Worm (Caenorhabditis elegans) whole organism, midembryonic: Measurements from ENCODE around the gene lron-12.

Source experiments
- T22C8.4 ChIP-seq: fragments of 200-800 bp; sonication (Bioruptor generic); IDR thresholded peaks from 2 replicates; pipeline ENCODE4 v1.3.6; 2022; ENCODE audit warnings: missing genetic modification characterization, missing compliant biosample characterization
- cog-1 ChIP-seq: sonication (generic microtip); optimal IDR thresholded peaks from 2 replicates; lab custom pipeline; 2016; ENCODE audit warnings: missing genetic modification characterization, missing compliant biosample characterization
- flt-1 ChIP-seq: fragments of 200-800 bp; sonication (Bioruptor generic); IDR thresholded peaks from 2 replicates; pipeline ENCODE4 v1.3.6; 2022; ENCODE audit warnings: missing genetic modification characterization, missing compliant biosample characterization
- klf-2 ChIP-seq: fragments of 200-800 bp; sonication (Bioruptor generic); conservative IDR thresholded peaks from 2 replicates; pipeline ENCODE4 v1.3.6; 2022; ENCODE audit warnings: missing genetic modification reagents, missing genetic modification characterization, missing compliant biosample characterization
- med-1 ChIP-seq: sonication (generic microtip); optimal IDR thresholded peaks from 2 replicates; lab custom pipeline; 2017; ENCODE audit warnings: missing genetic modification characterization, mild to moderate bottlenecking, missing compliant biosample characterization, antibody characterized with exemption, missing genetic modification reagents; ENCODE audit not compliant: insufficient read depth
- ref-1 ChIP-seq: fragments of 200-800 bp; sonication (Bioruptor generic); conservative IDR thresholded peaks from 2 replicates; pipeline ENCODE4 v1.3.6; 2022; ENCODE audit warnings: missing genetic modification reagents, missing genetic modification characterization, missing compliant biosample characterization
- tab-1 ChIP-seq: fragments of 200-800 bp; sonication (Bioruptor generic); IDR thresholded peaks from 2 replicates; pipeline ENCODE4 v1.3.6; 2022; ENCODE audit warnings: missing genetic modification characterization, missing compliant biosample characterization
- ztf-23 ChIP-seq: fragments of 200-800 bp; sonication (Bioruptor generic); IDR thresholded peaks from 2 replicates; pipeline ENCODE4 v1.3.6; 2022; ENCODE audit warnings: missing genetic modification reagents, missing genetic modification characterization, missing compliant biosample characterization
- ztf-29 ChIP-seq: fragments of 200-800 bp; sonication (Bioruptor generic); IDR thresholded peaks from 2 replicates; pipeline ENCODE4 v1.3.6; 2022; ENCODE audit warnings: missing genetic modification reagents, missing genetic modification characterization, missing compliant biosample characterization

lron-12 gene

ce11 chrIII:12118381-12118780 is at the start of gene lron-12:
lron-12 (minus strand) TSS chrIII:12118481.
- TF ChIP-seq ztf-23 (GFP tag; lab: Robert Waterston, UW) (no peak), T22C8.4 (GFP tag; lab: Robert Waterston, UW) (no peak), cog-1 (no peak), ztf-29 (GFP tag; lab: Robert Waterston, UW) (no peak), ref-1 (GFP tag; lab: Robert Waterston, UW) (no peak), med-1 (GFP tag; lab: Kevin White, UChicago) (no peak), klf-2 (GFP tag; lab: Robert Waterston, UW) (no peak), flt-1 (GFP tag; lab: Robert Waterston, UW) (no peak), tab-1 (GFP tag; lab: Robert Waterston, UW) (no peak)

ce11 chrIII:12167030-12167429 is 48.7 kb upstream of the lron-12 start:
- TF ChIP-seq cog-1 (no peak), flt-1 (GFP tag; lab: Robert Waterston, UW) (no peak), tab-1 (GFP tag; lab: Robert Waterston, UW) (no peak), klf-2 (GFP tag; lab: Robert Waterston, UW) (no peak), med-1 (GFP tag; lab: Kevin White, UChicago) (no peak), ztf-29 (GFP tag; lab: Robert Waterston, UW) (no peak), ref-1 (GFP tag; lab: Robert Waterston, UW) (no peak), T22C8.4 (GFP tag; lab: Robert Waterston, UW) (no peak), ztf-23 (GFP tag; lab: Robert Waterston, UW) (no peak)

ce11 chrIII:12165305-12165704 is 47.0 kb upstream of the lron-12 start:
- TF ChIP-seq flt-1 (GFP tag; lab: Robert Waterston, UW) (no peak), med-1 (GFP tag; lab: Kevin White, UChicago) (no peak), T22C8.4 (GFP tag; lab: Robert Waterston, UW) (no peak), ztf-29 (GFP tag; lab: Robert Waterston, UW) (no peak)

- TF ChIP-seq klf-2 (GFP tag; lab: Robert Waterston, UW) = no peak
- TF ChIP-seq cog-1 = no peak
Observed at ce11 chrIII:12164414-12164813, 46.1 kb upstream of the lron-12 start.

ce11 chrIII:12160929-12161328 is 42.6 kb upstream of the lron-12 start:
- TF ChIP-seq ztf-29 (GFP tag; lab: Robert Waterston, UW) = no peak
- no peak for TF ChIP-seq med-1 (GFP tag; lab: Kevin White, UChicago)
- no peak for TF ChIP-seq ref-1 (GFP tag; lab: Robert Waterston, UW)
- TF ChIP-seq ztf-23 (GFP tag; lab: Robert Waterston, UW) = no peak
- TF ChIP-seq flt-1 (GFP tag; lab: Robert Waterston, UW) = no peak
- no peak for TF ChIP-seq T22C8.4 (GFP tag; lab: Robert Waterston, UW)
- TF ChIP-seq tab-1 (GFP tag; lab: Robert Waterston, UW) = no peak

- TF ChIP-seq klf-2 (GFP tag; lab: Robert Waterston, UW) (no peak), ref-1 (GFP tag; lab: Robert Waterston, UW) (no peak), T22C8.4 (GFP tag; lab: Robert Waterston, UW) (no peak), cog-1 (no peak), ztf-29 (GFP tag; lab: Robert Waterston, UW) (no peak), med-1 (GFP tag; lab: Kevin White, UChicago) (no peak), flt-1 (GFP tag; lab: Robert Waterston, UW) (no peak), ztf-23 (GFP tag; lab: Robert Waterston, UW) (no peak), tab-1 (GFP tag; lab: Robert Waterston, UW) (no peak)
Observed at ce11 chrIII:12160458-12160857, 42.2 kb upstream of the lron-12 start, which contains the start of gene Y75B8A.8. Y75B8A.8 (plus strand) TSS chrIII:12160758.

- no peak for TF ChIP-seq ref-1 (GFP tag; lab: Robert Waterston, UW)
- 0 out of 2 replicates have a peak, but pooled peaks have one; percentile 31 for TF ChIP-seq flt-1 (GFP tag; lab: Robert Waterston, UW)
- TF ChIP-seq cog-1 = no peak
- no peak for TF ChIP-seq tab-1 (GFP tag; lab: Robert Waterston, UW)
Observed at ce11 chrIII:12159208-12159607, 40.9 kb upstream of the lron-12 start.

- no peak for TF ChIP-seq ref-1 (GFP tag; lab: Robert Waterston, UW)
- TF ChIP-seq flt-1 (GFP tag; lab: Robert Waterston, UW) = no peak
- no peak for TF ChIP-seq klf-2 (GFP tag; lab: Robert Waterston, UW)
- TF ChIP-seq cog-1 = no peak
- no peak for TF ChIP-seq ztf-23 (GFP tag; lab: Robert Waterston, UW)
- TF ChIP-seq med-1 (GFP tag; lab: Kevin White, UChicago) = no peak
- TF ChIP-seq ztf-29 (GFP tag; lab: Robert Waterston, UW) = no peak
- TF ChIP-seq T22C8.4 (GFP tag; lab: Robert Waterston, UW) = no peak
- TF ChIP-seq tab-1 (GFP tag; lab: Robert Waterston, UW) = no peak
Observed at ce11 chrIII:12157576-12157975, 39.3 kb upstream of the lron-12 start.

- TF ChIP-seq flt-1 (GFP tag; lab: Robert Waterston, UW) = 0 out of 2 replicates have a peak, but pooled peaks have one; percentile 9
- TF ChIP-seq cog-1 = no peak
Observed at ce11 chrIII:12156582-12156981, 38.3 kb upstream of the lron-12 start.

ce11 chrIII:12155759-12156158 is 37.5 kb upstream of the lron-12 start:
- no peak for TF ChIP-seq T22C8.4 (GFP tag; lab: Robert Waterston, UW)
- TF ChIP-seq klf-2 (GFP tag; lab: Robert Waterston, UW) = no peak
- no peak for TF ChIP-seq ref-1 (GFP tag; lab: Robert Waterston, UW)
- no peak for TF ChIP-seq med-1 (GFP tag; lab: Kevin White, UChicago)
- TF ChIP-seq cog-1 = no peak
- no peak for TF ChIP-seq ztf-29 (GFP tag; lab: Robert Waterston, UW)
- TF ChIP-seq tab-1 (GFP tag; lab: Robert Waterston, UW) = no peak
- TF ChIP-seq flt-1 (GFP tag; lab: Robert Waterston, UW) = no peak
- no peak for TF ChIP-seq ztf-23 (GFP tag; lab: Robert Waterston, UW)
